Fruit fly (Drosophila melanogaster) whole organism, embryonic: Measurements from ENCODE around the gene Sytbeta.

Source experiments
- Adf1 ChIP-seq: fragments of 200-800 bp; sonication (Bioruptor generic); IDR thresholded peaks from 2 replicates; pipeline ENCODE4 v1.3.6; 2022; ENCODE audit warnings: missing biosample characterization, missing genetic modification characterization
- Bteb2 ChIP-seq: fragments of 200-800 bp; sonication (Bioruptor generic); optimal IDR thresholded peaks from 2 replicates; lab custom pipeline; 2016; ENCODE audit warnings: missing biosample characterization, missing genetic modification characterization
- CG10431 ChIP-seq: fragments of 200-800 bp; sonication (Bioruptor generic); optimal IDR thresholded peaks from 3 replicates; lab custom pipeline; 2018; ENCODE audit warnings: missing biosample characterization, mild to moderate bottlenecking, missing genetic modification characterization
- CG10543 ChIP-seq: fragments of 200-800 bp; sonication (Bioruptor generic); optimal IDR thresholded peaks from 3 replicates; lab custom pipeline; 2017; ENCODE audit warnings: missing biosample characterization, mild to moderate bottlenecking, missing genetic modification characterization, moderate library complexity
- CG12155 ChIP-seq: fragments of 200-800 bp; sonication (Bioruptor generic); optimal IDR thresholded peaks from 3 replicates; lab custom pipeline; 2016; ENCODE audit warnings: missing biosample characterization, missing genetic modification characterization
- CG14441 ChIP-seq: fragments of 200-800 bp; sonication (Bioruptor generic); IDR thresholded peaks from 2 replicates; pipeline ENCODE4 v1.3.6; 2022; ENCODE audit warnings: missing biosample characterization, missing genetic modification characterization
- CG14710 ChIP-seq: fragments of 200-800 bp; sonication (Bioruptor generic); optimal IDR thresholded peaks from 3 replicates; lab custom pipeline; 2019; ENCODE audit warnings: missing biosample characterization, mild to moderate bottlenecking, missing genetic modification characterization, moderate library complexity
- CG15479 ChIP-seq: fragments of 200-800 bp; sonication (Bioruptor generic); optimal IDR thresholded peaks from 3 replicates; lab custom pipeline; 2019; ENCODE audit warnings: missing biosample characterization, mild to moderate bottlenecking, missing genetic modification characterization, moderate library complexity
- CG1792 ChIP-seq: fragments of 200-800 bp; sonication (Bioruptor generic); optimal IDR thresholded peaks from 2 replicates; lab custom pipeline; 2016; ENCODE audit warnings: missing biosample characterization, missing genetic modification characterization
- CG1832 ChIP-seq: fragments of 200-800 bp; sonication (Bioruptor generic); optimal IDR thresholded peaks from 2 replicates; lab custom pipeline; 2017; ENCODE audit warnings: missing biosample characterization, mild to moderate bottlenecking, missing genetic modification characterization, inconsistent platforms
- CG2199 ChIP-seq: fragments of 200-800 bp; sonication (Bioruptor generic); IDR thresholded peaks from 3 replicates; pipeline ENCODE4 v1.3.6; 2022; ENCODE audit warnings: missing biosample characterization, missing genetic modification characterization
- CG30020 ChIP-seq: fragments of 200-800 bp; optimal IDR thresholded peaks from 2 replicates; lab custom pipeline; 2019; ENCODE audit warnings: missing biosample characterization, mild to moderate bottlenecking, missing genetic modification characterization, moderate library complexity
- CG31365 ChIP-seq: fragments of 200-800 bp; sonication (Bioruptor generic); optimal IDR thresholded peaks from 2 replicates; lab custom pipeline; 2018; ENCODE audit warnings: missing biosample characterization, mild to moderate bottlenecking, missing genetic modification characterization
- CG4820 ChIP-seq: fragments of 200-800 bp; sonication (Bioruptor generic); optimal IDR thresholded peaks from 3 replicates; lab custom pipeline; 2016; ENCODE audit warnings: missing biosample characterization, missing genetic modification characterization
- CG5180 ChIP-seq: fragments of 200-800 bp; sonication (Bioruptor generic); optimal IDR thresholded peaks from 3 replicates; lab custom pipeline; 2017; ENCODE audit warnings: missing biosample characterization, missing genetic modification characterization, mild to moderate bottlenecking, moderate library complexity, missing genetic modification reagents
- CG6654 ChIP-seq: fragments of 200-800 bp; sonication (Bioruptor generic); optimal IDR thresholded peaks from 2 replicates; lab custom pipeline; 2017; ENCODE audit warnings: missing biosample characterization, mild to moderate bottlenecking, missing genetic modification characterization
- CG7987 ChIP-seq: fragments of 200-800 bp; sonication (Bioruptor generic); optimal IDR thresholded peaks from 2 replicates; lab custom pipeline; 2018; ENCODE audit warnings: missing biosample characterization, mild to moderate bottlenecking, missing genetic modification characterization, moderate library complexity
- CTCF ChIP-seq: fragments of 200-800 bp; sonication (Bioruptor generic); optimal IDR thresholded peaks from 2 replicates; lab custom pipeline; 2017; ENCODE audit warnings: missing biosample characterization, mild to moderate bottlenecking, missing genetic modification characterization, moderate library complexity
- CoRest ChIP-seq: fragments of 200-800 bp; sonication (Bioruptor generic); optimal IDR thresholded peaks from 3 replicates; lab custom pipeline; 2018; ENCODE audit warnings: missing biosample characterization, mild to moderate bottlenecking, missing genetic modification characterization, moderate library complexity
- Dad ChIP-seq: fragments of 200-800 bp; sonication (Bioruptor generic); optimal IDR thresholded peaks from 3 replicates; lab custom pipeline; 2016; ENCODE audit warnings: missing biosample characterization, missing genetic modification characterization
- Deaf1 ChIP-seq: fragments of 200-800 bp; optimal IDR thresholded peaks from 3 replicates; lab custom pipeline; 2019; ENCODE audit warnings: missing biosample characterization, mild to moderate bottlenecking, missing genetic modification characterization, moderate library complexity
- Dp ChIP-seq: fragments of 200-800 bp; sonication (Bioruptor generic); optimal IDR thresholded peaks from 2 replicates; lab custom pipeline; 2018; ENCODE audit warnings: missing biosample characterization, mild to moderate bottlenecking, missing genetic modification characterization, moderate library complexity
- E2f2 ChIP-seq: fragments of 200-800 bp; sonication (Bioruptor generic); IDR thresholded peaks from 2 replicates; pipeline ENCODE4 v1.3.6; 2022; ENCODE audit warnings: missing biosample characterization, missing genetic modification characterization
- Fer2 ChIP-seq: fragments of 200-800 bp; sonication (Bioruptor generic); optimal IDR thresholded peaks from 2 replicates; lab custom pipeline; 2018; ENCODE audit warnings: missing biosample characterization, mild to moderate bottlenecking, missing genetic modification characterization, moderate library complexity
- MBD-R2 ChIP-seq: fragments of 200-800 bp; sonication (Bioruptor generic); IDR thresholded peaks from 2 replicates; pipeline ENCODE4 v1.3.6; 2022; ENCODE audit warnings: missing biosample characterization, missing genetic modification characterization
- Med ChIP-seq: fragments of 200-800 bp; sonication (Bioruptor generic); peaks from one replicate; lab custom pipeline; 2016; ENCODE audit warnings: missing biosample characterization, missing genetic modification characterization, mild to moderate bottlenecking, inconsistent platforms, moderate library complexity
- Myb ChIP-seq: fragments of 200-800 bp; sonication (Bioruptor generic); optimal IDR thresholded peaks from 2 replicates; lab custom pipeline; 2016; ENCODE audit warnings: missing biosample characterization, missing genetic modification characterization
- Pdp1 ChIP-seq, 2 experiments: fragments of 200-800 bp; sonication (Bioruptor generic); optimal IDR thresholded peaks; 3 replicates each; lab custom pipeline; 2016; ENCODE audit warnings: missing biosample characterization in 2 of 2, missing genetic modification characterization in 2 of 2, mild to moderate bottlenecking in 1 of 2, moderate library complexity in 1 of 2
- TFAM ChIP-seq: fragments of 200-800 bp; sonication (Bioruptor generic); optimal IDR thresholded peaks from 2 replicates; lab custom pipeline; 2017; ENCODE audit warnings: missing biosample characterization, missing genetic modification characterization, inconsistent platforms
- ara ChIP-seq: fragments of 200-800 bp; sonication (Bioruptor generic); IDR thresholded peaks from 2 replicates; pipeline ENCODE4 v1.3.6; 2022; ENCODE audit warnings: missing biosample characterization, missing genetic modification characterization
- ash1 ChIP-seq: fragments of 200-800 bp; sonication (Bioruptor generic); optimal IDR thresholded peaks from 2 replicates; lab custom pipeline; 2018; ENCODE audit warnings: missing biosample characterization, mild to moderate bottlenecking, missing genetic modification characterization
- cad ChIP-seq: fragments of >200 bp; optimal IDR thresholded peaks from 2 replicates; lab custom pipeline; 2017; ENCODE audit warnings: missing biosample characterization, missing genetic modification characterization
- cato ChIP-seq: fragments of 200-800 bp; sonication (Bioruptor generic); optimal IDR thresholded peaks from 2 replicates; lab custom pipeline; 2016; ENCODE audit warnings: missing biosample characterization, missing genetic modification characterization, borderline replicate concordance
- chn ChIP-seq: fragments of 200-800 bp; sonication (Bioruptor generic); optimal IDR thresholded peaks from 2 replicates; lab custom pipeline; 2016; ENCODE audit warnings: missing biosample characterization, missing genetic modification characterization
- crol ChIP-seq: fragments of 200-800 bp; sonication (Bioruptor generic); IDR thresholded peaks from 2 replicates; pipeline ENCODE4 v1.3.6; 2022; ENCODE audit warnings: missing biosample characterization, missing genetic modification characterization
- grau ChIP-seq: fragments of 200-800 bp; optimal IDR thresholded peaks from 3 replicates; lab custom pipeline; 2019; ENCODE audit warnings: missing biosample characterization, mild to moderate bottlenecking, missing genetic modification characterization, moderate library complexity
- hb ChIP-seq: fragments of 200-800 bp; sonication (Bioruptor generic); IDR thresholded peaks from 3 replicates; pipeline ENCODE4 v1.3.6; 2022; ENCODE audit warnings: missing biosample characterization, missing genetic modification characterization; ENCODE audit not compliant: partially characterized antibody
- kay ChIP-seq: fragments of 200-800 bp; sonication (Bioruptor generic); optimal IDR thresholded peaks from 2 replicates; lab custom pipeline; 2016; ENCODE audit warnings: missing biosample characterization, missing genetic modification characterization
- pzg ChIP-seq: fragments of 200-800 bp; sonication (Bioruptor generic); optimal IDR thresholded peaks from 3 replicates; lab custom pipeline; 2018; ENCODE audit warnings: missing biosample characterization, mild to moderate bottlenecking, missing genetic modification characterization, moderate library complexity
- ranshi ChIP-seq: fragments of 200-800 bp; sonication (Bioruptor generic); IDR thresholded peaks from 2 replicates; pipeline ENCODE4 v1.3.6; 2022; ENCODE audit warnings: missing biosample characterization, missing genetic modification characterization
- sr ChIP-seq: fragments of 200-800 bp; sonication (Bioruptor generic); IDR thresholded peaks from 3 replicates; pipeline ENCODE4 v1.3.6; 2022; ENCODE audit warnings: missing biosample characterization, missing genetic modification characterization
- tx ChIP-seq: fragments of 200-800 bp; sonication (Bioruptor generic); optimal IDR thresholded peaks from 2 replicates; lab custom pipeline; 2016; ENCODE audit warnings: missing biosample characterization, missing genetic modification characterization

Sytbeta gene

DNA sequence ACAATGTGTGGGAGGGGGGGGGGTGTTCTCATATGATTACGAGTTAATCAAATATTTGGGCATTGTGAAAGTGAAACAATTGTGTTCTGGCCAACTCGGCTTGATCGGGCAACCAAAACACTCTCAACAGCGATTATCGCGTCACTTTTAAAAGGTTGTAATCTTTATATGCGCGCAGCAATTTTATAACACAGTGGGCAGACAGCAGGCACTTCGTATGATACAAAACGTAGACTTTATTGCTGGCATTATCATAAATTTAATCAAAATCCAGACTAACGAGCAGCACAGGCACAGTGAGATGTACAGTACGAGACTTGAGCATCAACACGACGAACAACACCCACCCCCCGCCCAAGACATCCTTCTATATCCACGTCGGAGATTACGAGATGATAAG is 72.0 kb downstream of the Sytbeta start (continued):
- TF ChIP-seq CG7987 (GFP tag; lab: Kevin White, UChicago) (no peak), CG31365 (tag; lab: Kevin White, UChicago) (no peak), CG10543 (peak; percentile 26), CG6654 (GFP tag; lab: Kevin White, UChicago) (no peak), cato (GFP tag; lab: Kevin White, UChicago) (no peak)

DNA sequence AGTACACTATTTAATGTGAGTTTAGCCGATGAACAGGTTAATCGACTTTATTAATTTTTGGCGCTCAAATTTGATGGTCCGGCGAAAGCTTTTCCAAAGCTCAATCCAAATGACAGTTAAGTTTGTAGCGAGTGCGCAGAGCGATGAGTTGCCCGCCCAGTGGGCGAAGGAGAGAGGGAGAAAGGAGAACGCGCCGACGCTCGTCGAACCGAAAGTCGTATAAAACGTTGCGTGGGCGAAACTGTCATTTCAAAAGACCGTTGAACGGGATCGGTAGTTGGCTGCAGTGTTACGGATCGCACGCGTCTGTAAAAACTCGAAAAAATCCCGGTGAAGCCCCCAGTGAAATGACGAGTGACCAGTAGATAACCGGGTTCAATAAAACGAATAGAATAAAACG is 72.8 kb downstream of the Sytbeta start, which contains the start of gene Zip71B:
Zip71B (plus strand) TSS at position 265 of the 400 bp plus-strand sequence.
- TF ChIP-seq ranshi (GFP tag; lab: Robert Waterston, UW) (no peak), Myb (GFP tag; lab: Kevin White, UChicago) (peak; percentile 61), CG4820 (no peak), CG14441 (GFP tag; lab: Robert Waterston, UW) (no peak), Pdp1 (GFP tag; optimal IDR thresholded peaks at IDR 0.05; lab: Kevin White, UChicago) (peak in 1 of 2 experiments; percentile 28), CG10431 (GFP tag; lab: Kevin White, UChicago) (no peak), sr (GFP tag; lab: Robert Waterston, UW) (peak; percentile 64; the same call in 2 of the 3 replicates), CG1792 (GFP tag; lab: Kevin White, UChicago) (no peak), MBD-R2 (peak; percentile 24; the same call in 1 of the 2 replicates), Dp (peak; percentile 68), CG14710 (no peak), CG12155 (peak; percentile 98), chn (GFP tag; lab: Kevin White, UChicago) (peak; percentile 0), ash1 (GFP tag; lab: Kevin White, UChicago) (no peak), CG7987 (GFP tag; lab: Kevin White, UChicago) (no peak), ara (GFP tag; lab: Robert Waterston, UW) (0 out of 2 replicates have a peak, but pooled peaks have one; percentile 5), Fer2 (tag; lab: Kevin White, UChicago) (no peak), cad (peak; percentile 16), CG1832 (GFP tag; lab: Kevin White, UChicago) (peak; percentile 39), tx (GFP tag; lab: Kevin White, UChicago) (no peak), CG5180 (peak; percentile 41), CTCF (GFP tag; lab: Kevin White, UChicago) (peak; percentile 17), pzg (GFP tag; lab: Kevin White, UChicago) (peak; percentile 9), CG30020 (tag; lab: Kevin White, UChicago) (no peak), TFAM (GFP tag; lab: Kevin White, UChicago) (no peak), Dad (GFP tag; lab: Kevin White, UChicago) (no peak), E2f2 (GFP tag; lab: Robert Waterston, UW) (peak; percentile 72), crol (GFP tag; lab: Robert Waterston, UW) (peak; percentile 11; the same call in 1 of the 2 replicates), CG2199 (0 out of 3 replicates have a peak, but pooled peaks have one; percentile 56), Deaf1 (tag; lab: Kevin White, UChicago) (peak; percentile 61), Bteb2 (no peak), Adf1 (GFP tag; lab: Robert Waterston, UW) (no peak), Med (GFP tag; lab: Kevin White, UChicago) (peak; percentile 36), CG15479 (GFP tag; lab: Kevin White, UChicago) (peak; percentile 13), hb (GFP tag; lab: Robert Waterston, UW) (no peak), kay (peak; percentile 25), grau (tag; lab: Kevin White, UChicago) (no peak), CoRest (tag; lab: Kevin White, UChicago) (peak; percentile 3)
